Worm (Caenorhabditis elegans): Measurements from ENCODE around the gene epic-1.

DNA sequence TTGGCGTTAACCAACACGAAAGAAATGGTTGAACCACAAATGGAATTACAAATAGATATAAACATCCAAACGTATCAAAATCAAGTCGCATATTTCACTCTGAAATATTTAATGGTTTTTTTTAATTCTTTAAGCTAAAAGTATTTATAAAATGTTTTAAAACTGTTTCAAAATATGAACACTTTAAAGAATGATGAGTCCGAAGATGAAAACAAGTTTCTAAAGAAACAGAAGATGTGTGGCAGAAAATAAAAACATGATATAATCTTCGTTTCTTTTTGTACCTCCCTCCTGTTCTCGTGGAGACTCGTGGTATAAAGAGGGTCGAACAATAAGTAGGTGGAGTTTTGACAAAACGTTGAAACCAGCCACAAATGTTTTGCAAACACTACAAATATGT is 40.4 kb downstream of the epic-1 start, which contains the start of gene lact-6:
- TF ChIP-seq R02D3.7 (tag; optimal IDR thresholded peaks at IDR 0.05) (no peak), lin-38 (GFP tag; IDR thresholded peaks at IDR 0.05) (no peak), egl-27 (tag; optimal IDR thresholded peaks at IDR 0.05) (no peak), mdt-29 (GFP tag; IDR thresholded peaks at IDR 0.05) (no peak), nhr-42 (GFP tag; IDR thresholded peaks at IDR 0.05) (no peak)

Data from whole organism, L4 larva.